Worm (Caenorhabditis elegans): ENCODE results near the gene skr-16.

The skr-16 gene

DNA sequence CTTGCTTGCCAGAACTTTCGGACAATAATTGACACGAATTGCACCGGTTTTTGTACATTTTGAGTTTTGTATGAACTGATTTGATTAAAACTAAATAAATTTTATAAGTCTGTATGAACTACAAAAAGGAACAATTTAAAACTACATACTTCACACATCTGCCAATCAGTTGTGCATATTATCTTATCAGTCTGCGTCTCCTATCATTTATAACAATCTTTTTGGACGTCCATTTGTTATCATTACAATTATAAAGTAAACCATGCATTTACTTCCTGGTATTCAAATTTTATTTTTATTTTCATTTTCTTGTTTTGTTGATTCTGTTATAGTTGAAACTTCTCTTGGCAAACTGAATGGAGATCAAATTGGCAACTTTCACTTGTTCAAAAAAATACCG, 11.8 kb downstream of the skr-16 start, which contains the start of gene cest-10:
cest-10 (plus strand) TSS at position 254 of the 400 bp plus-strand sequence.
- TF ChIP-seq C06A6.2 (GFP tag; conservative IDR thresholded peaks at IDR 0.05) (no peak), Y53G8AR.9 (GFP tag; conservative IDR thresholded peaks at IDR 0.05) (no peak), nhr-80 (tag; optimal IDR thresholded peaks at IDR 0.05) (peak; percentile 72), rcor-1 (GFP tag; IDR thresholded peaks at IDR 0.05) (no peak), ceh-100 (GFP tag; IDR thresholded peaks at IDR 0.05) (no peak), ztf-6 (GFP tag; IDR thresholded peaks at IDR 0.05) (no peak), F55B11.4 (tag; optimal IDR thresholded peaks at IDR 0.05; ENCODE audit: borderline replicate concordance, insufficient read depth) (no peak), F57A8.1 (GFP tag; optimal IDR thresholded peaks at IDR 0.05) (no peak), lsy-27 (tag; optimal IDR thresholded peaks at IDR 0.05; ENCODE audit: borderline replicate concordance, insufficient read depth) (no peak), pha-4 (tag; optimal IDR thresholded peaks at IDR 0.05) (no peak), chd-7 (tag; optimal IDR thresholded peaks at IDR 0.05) (no peak), F33H1.4 (GFP tag; IDR thresholded peaks at IDR 0.05) (no peak), ceh-40 (GFP tag; IDR thresholded peaks at IDR 0.05) (no peak), sptf-2 (GFP tag; optimal IDR thresholded peaks at IDR 0.05) (no peak), ceh-58 (GFP tag; IDR thresholded peaks at IDR 0.05) (no peak), let-607 (tag; optimal IDR thresholded peaks at IDR 0.05) (peak in 1 of 2 experiments; percentile 67), ets-4 (GFP tag; optimal IDR thresholded peaks at IDR 0.05) (no peak), mxl-1 (tag; optimal IDR thresholded peaks at IDR 0.05) (no peak), tlf-1 (GFP tag; optimal IDR thresholded peaks at IDR 0.05) (no peak), die-1 (tag; optimal IDR thresholded peaks at IDR 0.05) (no peak), efl-1 (GFP tag; optimal IDR thresholded peaks at IDR 0.05) (no peak), nfya-1 (tag; optimal IDR thresholded peaks at IDR 0.05; ENCODE audit: borderline replicate concordance, insufficient read depth) (no peak), unc-62 (GFP tag; optimal IDR thresholded peaks at IDR 0.05) (peak; percentile 54)

ce11 chrIV:7182818-7183217, 14.3 kb downstream of the skr-16 start:
- no peak for TF ChIP-seq akir-1 (GFP tag; optimal IDR thresholded peaks at IDR 0.05)
- TF ChIP-seq unc-62 (GFP tag; optimal IDR thresholded peaks at IDR 0.05), result peak; percentile 75
- no peak for TF ChIP-seq chd-7 (tag; optimal IDR thresholded peaks at IDR 0.05)
- TF ChIP-seq ztf-22 (GFP tag; optimal IDR thresholded peaks at IDR 0.05), result peak; percentile 47
- TF ChIP-seq lin-54 (GFP tag; optimal IDR thresholded peaks at IDR 0.05), result no peak
- no peak for TF ChIP-seq nhr-179 (tag; optimal IDR thresholded peaks at IDR 0.05)
- TF ChIP-seq pha-4 (tag; optimal IDR thresholded peaks at IDR 0.05), result peak; percentile 36
- peak; percentile 60 to 85 for TF ChIP-seq let-607 (tag; optimal IDR thresholded peaks at IDR 0.05)
- TF ChIP-seq nhr-80 (tag; optimal IDR thresholded peaks at IDR 0.05), result peak; percentile 78
- TF ChIP-seq nfyb-1 (GFP tag; IDR thresholded peaks at IDR 0.05), result no peak

ce11 chrIV:7184597-7184996, 16.1 kb downstream of the skr-16 start, which contains the start of gene clec-179:
Gene clec-179 (minus strand): TSS chrIV:7184697.
- TF ChIP-seq athp-1 (tag; optimal IDR thresholded peaks at IDR 0.05), result no peak
- no peak for TF ChIP-seq hmg-1.2 (GFP tag; IDR thresholded peaks at IDR 0.05)
- TF ChIP-seq ceh-100 (GFP tag; IDR thresholded peaks at IDR 0.05), result no peak
- TF ChIP-seq attf-6 (GFP tag; IDR thresholded peaks at IDR 0.05), result no peak

ce11 chrIV:7186756-7187155, 18.2 kb downstream of the skr-16 start, which contains the start of gene str-249:
Gene str-249 (minus strand): TSS chrIV:7186856.
- no peak for TF ChIP-seq madf-6 (GFP tag; IDR thresholded peaks at IDR 0.05)
- TF ChIP-seq F57A8.1 (GFP tag; optimal IDR thresholded peaks at IDR 0.05), result no peak
- TF ChIP-seq rcor-1 (GFP tag; IDR thresholded peaks at IDR 0.05), result no peak
- TF ChIP-seq C06A6.2 (GFP tag; conservative IDR thresholded peaks at IDR 0.05), result no peak
- TF ChIP-seq mxl-1 (tag; optimal IDR thresholded peaks at IDR 0.05), result no peak
- TF ChIP-seq mel-28 (tag; optimal IDR thresholded peaks at IDR 0.05; ENCODE audit: borderline replicate concordance), result no peak
- no peak for TF ChIP-seq F57C9.4 (tag; optimal IDR thresholded peaks at IDR 0.05)
- no peak for TF ChIP-seq ztf-3 (GFP tag; optimal IDR thresholded peaks at IDR 0.05)
- TF ChIP-seq pbrm-1 (GFP tag; IDR thresholded peaks at IDR 0.05), result no peak
- no peak for TF ChIP-seq fkh-3 (tag; optimal IDR thresholded peaks at IDR 0.05)
- no peak for TF ChIP-seq hlh-12 (tag; optimal IDR thresholded peaks at IDR 0.05)
- TF ChIP-seq tbp1 (GFP tag; optimal IDR thresholded peaks at IDR 0.05), result no peak
- TF ChIP-seq madf-8 (GFP tag; conservative IDR thresholded peaks at IDR 0.05), result no peak
- no peak for TF ChIP-seq F49E8.2 (tag; optimal IDR thresholded peaks at IDR 0.05; ENCODE audit: insufficient read depth)
- TF ChIP-seq cebp-1 (GFP tag; IDR thresholded peaks at IDR 0.05), result no peak
- no peak for TF ChIP-seq cebp-1 (tag; optimal IDR thresholded peaks at IDR 0.05)

Measured in whole organism, young adult.